Worm (Caenorhabditis elegans): Measurements from ENCODE around the gene sra-31.
A peak's percentile ranks its signal among the peaks of the same experiment; 100 is the strongest.

Gene sra-31

DNA sequence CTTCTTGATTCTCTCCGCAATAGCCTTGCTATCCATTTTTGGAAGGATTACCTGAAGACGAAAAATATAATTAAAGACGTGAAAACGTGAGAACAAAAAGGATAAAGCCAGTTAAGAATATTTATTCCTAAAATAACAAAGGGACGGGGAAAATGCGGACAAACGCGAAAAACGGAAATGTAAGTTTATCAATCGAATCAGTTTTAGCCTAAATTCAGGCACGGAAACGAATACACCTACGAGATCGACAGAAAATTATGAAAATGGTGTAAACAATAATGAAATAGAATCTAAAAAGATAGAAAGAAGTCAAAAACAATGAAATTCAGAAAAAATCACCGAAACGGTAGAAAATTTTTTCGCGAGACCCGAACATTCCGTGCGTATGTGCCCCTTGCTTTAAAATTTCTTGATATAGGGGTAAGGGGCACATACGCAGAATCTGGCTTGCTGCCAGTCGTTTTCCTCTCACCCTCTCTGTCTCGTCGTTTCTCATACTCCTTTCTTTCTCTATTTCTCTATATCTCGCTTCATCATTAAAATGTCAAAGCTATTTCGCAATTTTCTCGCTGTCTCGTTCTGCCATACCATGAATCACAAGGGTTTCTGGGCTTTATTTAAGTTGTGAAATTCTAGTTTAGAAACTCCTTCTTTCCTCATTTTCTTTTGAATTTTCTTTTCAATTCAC, 10.5 kb upstream of the sra-31 start, which contains the start of gene icd-1 (continued):
- no peak for TF ChIP-seq lsy-27 (tag; optimal IDR thresholded peaks at IDR 0.05; ENCODE audit: borderline replicate concordance, insufficient read depth)
- TF ChIP-seq unc-130 (GFP tag; optimal IDR thresholded peaks at IDR 0.05) = peak; percentile 88
- TF ChIP-seq nhr-120 (GFP tag; IDR thresholded peaks at IDR 0.05) = no peak
- no peak for TF ChIP-seq F39B2.1 (GFP tag; IDR thresholded peaks at IDR 0.05)
- 0 out of 2 replicates have a peak, but pooled peaks have one; percentile 10 for TF ChIP-seq Y53F4B.3 (GFP tag; IDR thresholded peaks at IDR 0.05)
- TF ChIP-seq dpl-1 (GFP tag; optimal IDR thresholded peaks at IDR 0.05) = peak; percentile 36
- peak; percentile 83 for TF ChIP-seq Y95B8A.8 (GFP tag; IDR thresholded peaks at IDR 0.05)
- TF ChIP-seq ekl-4 (GFP tag; IDR thresholded peaks at IDR 0.05) = peak; percentile 97
- peak; percentile 95 for TF ChIP-seq dox-1 (GFP tag; IDR thresholded peaks at IDR 0.05)
- TF ChIP-seq F52B5.7 (tag; optimal IDR thresholded peaks at IDR 0.05) = no peak
- TF ChIP-seq K12H6.12 (tag; optimal IDR thresholded peaks at IDR 0.05) = peak; percentile 91
- 0 out of 2 replicates have a peak, but pooled peaks have one; percentile 55 for TF ChIP-seq cebp-2 (GFP tag; IDR thresholded peaks at IDR 0.05)
- TF ChIP-seq cebp-1 (GFP tag; IDR thresholded peaks at IDR 0.05) = peak; percentile 99
- peak; percentile 100 for TF ChIP-seq cebp-1 (tag; optimal IDR thresholded peaks at IDR 0.05)
- TF ChIP-seq nfyb-1 (GFP tag; IDR thresholded peaks at IDR 0.05) = peak; percentile 94
- TF ChIP-seq lin-54 (GFP tag; optimal IDR thresholded peaks at IDR 0.05) = peak; percentile 90
- TF ChIP-seq zfh-2 (GFP tag; conservative IDR thresholded peaks at IDR 0.05) = peak; percentile 84
- TF ChIP-seq sptf-2 (GFP tag; optimal IDR thresholded peaks at IDR 0.05) = no peak
- TF ChIP-seq hmg-1.2 (GFP tag; IDR thresholded peaks at IDR 0.05) = peak; percentile 99
- no peak for TF ChIP-seq bed-2 (GFP tag; IDR thresholded peaks at IDR 0.05)
- TF ChIP-seq snpc-1.1 (tag; optimal IDR thresholded peaks at IDR 0.05; ENCODE audit: insufficient read depth) = peak; percentile 77
- TF ChIP-seq sdz-38 (tag; optimal IDR thresholded peaks at IDR 0.05) = no peak
- peak; percentile 86 for TF ChIP-seq ZK185.1 (tag; optimal IDR thresholded peaks at IDR 0.05; ENCODE audit: poor library complexity, severe bottlenecking)
- peak; percentile 13 for TF ChIP-seq rpc-1 (optimal IDR thresholded peaks at IDR 0.05)
- TF ChIP-seq rpc-1 (tag; optimal IDR thresholded peaks at IDR 0.05) = no peak
- TF ChIP-seq dpff-1 (tag; optimal IDR thresholded peaks at IDR 0.05) = no peak
- peak; percentile 85 for TF ChIP-seq lir-1 (GFP tag; conservative IDR thresholded peaks at IDR 0.05)
- TF ChIP-seq lin-40 (tag; optimal IDR thresholded peaks at IDR 0.05) = peak; percentile 95
- no peak for TF ChIP-seq ceh-40 (GFP tag; IDR thresholded peaks at IDR 0.05)
- TF ChIP-seq ztf-18 (tag; optimal IDR thresholded peaks at IDR 0.05) = peak; percentile 70
- peak; percentile 16 for TF ChIP-seq F10E7.11 (tag; optimal IDR thresholded peaks at IDR 0.05)
- TF ChIP-seq D2030.7 (GFP tag; IDR thresholded peaks at IDR 0.05) = peak; percentile 89
- TF ChIP-seq aptf-3 (GFP tag; IDR thresholded peaks at IDR 0.05) = no peak
- no peak for TF ChIP-seq nfya-1 (tag; optimal IDR thresholded peaks at IDR 0.05; ENCODE audit: borderline replicate concordance, insufficient read depth)
- peak; percentile 57; the same call in 1 of the 2 replicates for TF ChIP-seq C17E4.6 (GFP tag; IDR thresholded peaks at IDR 0.05)
- TF ChIP-seq let-607 (tag; optimal IDR thresholded peaks at IDR 0.05) = peak; percentile 53 to 80
- 0 out of 2 replicates have a peak, but pooled peaks have one; percentile 19 for TF ChIP-seq Y56A3A.18 (GFP tag; IDR thresholded peaks at IDR 0.05)
- no peak for TF ChIP-seq pha-4 (tag; optimal IDR thresholded peaks at IDR 0.05)
- no peak for TF ChIP-seq T26A5.8 (tag; optimal IDR thresholded peaks at IDR 0.05)
- TF ChIP-seq him-1 (tag; optimal IDR thresholded peaks at IDR 0.05) = peak; percentile 63
- peak; percentile 89 for TF ChIP-seq B0336.3 (GFP tag; IDR thresholded peaks at IDR 0.05)
- peak; percentile 81 for TF ChIP-seq F33H1.4 (GFP tag; IDR thresholded peaks at IDR 0.05)
- TF ChIP-seq mel-28 (tag; optimal IDR thresholded peaks at IDR 0.05; ENCODE audit: borderline replicate concordance) = no peak
- no peak; the same call in 1 of the 2 replicates for TF ChIP-seq Y79H2A.3 (GFP tag; conservative IDR thresholded peaks at IDR 0.05)
- TF ChIP-seq attf-5 (GFP tag; optimal IDR thresholded peaks at IDR 0.05) = peak; percentile 97
- TF ChIP-seq madf-3 (GFP tag; IDR thresholded peaks at IDR 0.05) = peak; percentile 89
- TF ChIP-seq T07F8.4 (tag; optimal IDR thresholded peaks at IDR 0.05) = no peak
